Worm (Caenorhabditis elegans) whole organism, young adult: ENCODE measurements around the gene K10B4.1.

ENCODE experiments used
- C06A6.2 ChIP-seq: fragments of 200-800 bp; sonication (Bioruptor generic); conservative IDR thresholded peaks from 2 replicates; pipeline ENCODE4 v1.3.6; 2022; ENCODE audit warnings: missing genetic modification characterization, missing compliant biosample characterization
- F55B11.4 ChIP-seq: sonication (generic microtip); optimal IDR thresholded peaks from 2 replicates; lab custom pipeline; 2016; ENCODE audit warnings: missing compliant biosample characterization, missing genetic modification characterization, borderline replicate concordance; ENCODE audit not compliant: insufficient read depth
- Y79H2A.3 ChIP-seq: fragments of 200-800 bp; sonication (Bioruptor generic); conservative IDR thresholded peaks from 2 replicates; pipeline ENCODE4 v1.3.6; 2022; ENCODE audit warnings: missing genetic modification reagents, missing genetic modification characterization, missing compliant biosample characterization
- ama-1 ChIP-seq, 3 experiments: fragments of 150-350 bp in 1 of 3; sonication (generic microtip) in 2 of 3; optimal IDR thresholded peaks; 2 replicates each; lab custom pipeline; 2014 to 2018; ENCODE audit warnings: missing biosample characterization in 2 of 3, missing genetic modification characterization in 2 of 3, missing genetic modification reagents in 2 of 3
- athp-1 ChIP-seq: sonication (generic microtip); optimal IDR thresholded peaks from 2 replicates; lab custom pipeline; 2017; ENCODE audit warnings: mild to moderate bottlenecking, missing genetic modification characterization, missing compliant biosample characterization
- ceh-91 ChIP-seq: fragments of 200-800 bp; sonication (Bioruptor generic); IDR thresholded peaks from 2 replicates; pipeline ENCODE4 v1.3.6; 2022; ENCODE audit warnings: missing genetic modification reagents, missing genetic modification characterization, missing compliant biosample characterization
- dpl-1 ChIP-seq: fragments of 150-350 bp; optimal IDR thresholded peaks from 2 replicates; lab custom pipeline; 2014; ENCODE audit warnings: missing biosample characterization, missing genetic modification reagents, missing genetic modification characterization
- egrh-3 ChIP-seq: fragments of 200-800 bp; sonication (Bioruptor generic); IDR thresholded peaks from 2 replicates; pipeline ENCODE4 v1.3.6; 2022; ENCODE audit warnings: missing genetic modification reagents, missing genetic modification characterization, missing compliant biosample characterization
- ekl-4 ChIP-seq: fragments of 200-800 bp; sonication (Bioruptor generic); IDR thresholded peaks from 2 replicates; pipeline ENCODE4 v1.3.6; 2022; ENCODE audit warnings: missing genetic modification reagents, missing genetic modification characterization, missing compliant biosample characterization
- ets-4 ChIP-seq: fragments of 200-800 bp; sonication (Bioruptor generic); optimal IDR thresholded peaks from 2 replicates; lab custom pipeline; 2018; ENCODE audit warnings: mild to moderate bottlenecking, missing genetic modification characterization, missing compliant biosample characterization
- snpc-4 ChIP-seq, 5 experiments: fragments of 150-350 bp in 1 of 5; sonication (generic microtip) in 4 of 5; optimal IDR thresholded peaks; 2 replicates each; lab custom pipeline; 2014 to 2018; ENCODE audit warnings: missing genetic modification characterization in 5 of 5, missing biosample characterization in 3 of 5, antibody characterized with exemption in 2 of 5, mild to moderate bottlenecking in 2 of 5, missing compliant biosample characterization in 2 of 5, missing genotype in 2 of 5, moderate library complexity in 2 of 5, missing genetic modification reagents in 1 of 5
- ztf-22 ChIP-seq: fragments of 200-800 bp; sonication (Bioruptor generic); optimal IDR thresholded peaks from 2 replicates; lab custom pipeline; 2018; ENCODE audit warnings: mild to moderate bottlenecking, missing genetic modification characterization, moderate library complexity, missing compliant biosample characterization
- ztf-3 ChIP-seq: fragments of 200-800 bp; sonication (Bioruptor generic); optimal IDR thresholded peaks from 2 replicates; lab custom pipeline; 2018; ENCODE audit warnings: mild to moderate bottlenecking, missing genetic modification characterization, missing compliant biosample characterization

- no peak for TF ChIP-seq F55B11.4 (tag; lab: Kevin White, UChicago)
- no peak for TF ChIP-seq ets-4 (GFP tag; lab: Kevin White, UChicago)
- TF ChIP-seq ztf-22 = no peak
- no peak for TF ChIP-seq snpc-4 (GFP tag; optimal IDR thresholded peaks at IDR 0.05; lab: Kevin White, UChicago)
- TF ChIP-seq snpc-4 (tag; optimal IDR thresholded peaks at IDR 0.05; lab: Kevin White, UChicago) = no peak
- no peak for TF ChIP-seq ztf-3 (GFP tag; lab: Kevin White, UChicago)
- TF ChIP-seq dpl-1 = no peak
- no peak for TF ChIP-seq egrh-3 (GFP tag; lab: Robert Waterston, UW)
- TF ChIP-seq Y79H2A.3 (GFP tag; lab: Robert Waterston, UW) = no peak
- no peak for TF ChIP-seq ceh-91 (GFP tag; lab: Robert Waterston, UW)
- no peak for TF ChIP-seq ekl-4 (GFP tag; lab: Robert Waterston, UW)
- no peak for TF ChIP-seq C06A6.2 (GFP tag; lab: Robert Waterston, UW)
- TF ChIP-seq athp-1 (tag; lab: Kevin White, UChicago) = no peak
- TF ChIP-seq ama-1 (optimal IDR thresholded peaks at IDR 0.05; lab: Kevin White, UChicago) = no peak
- TF ChIP-seq ama-1 (GFP tag; optimal IDR thresholded peaks at IDR 0.05; lab: Kevin White, UChicago) = no peak
These were observed 37.1 kb upstream of the K10B4.1 start, which contains the start of the genes luc-7L3 and sftb-6 for ce11 chrII:97992-98763.
